Worm (Caenorhabditis elegans) whole organism, early embryonic: ENCODE measurements around the gene cdf-2.

ENCODE experiments used
- B0310.2 ChIP-seq: sonication (generic microtip); optimal IDR thresholded peaks from 2 replicates; lab custom pipeline; 2016; ENCODE audit warnings: mild to moderate bottlenecking, missing genetic modification characterization, missing compliant biosample characterization
- F13C5.2 ChIP-seq: sonication (generic microtip); optimal IDR thresholded peaks from 2 replicates; lab custom pipeline; 2017; ENCODE audit warnings: mild to moderate bottlenecking, missing genetic modification characterization, inconsistent platforms, missing compliant biosample characterization
- aly-1 ChIP-seq: sonication (generic microtip); optimal IDR thresholded peaks from 2 replicates; lab custom pipeline; 2016; ENCODE audit warnings: missing genetic modification characterization, missing compliant biosample characterization
- ama-1 ChIP-seq: fragments of 150-350 bp; optimal IDR thresholded peaks from 2 replicates; lab custom pipeline; 2014
- ceh-13 ChIP-seq: fragments of 200-800 bp; sonication (Bioruptor generic); optimal IDR thresholded peaks from 2 replicates; lab custom pipeline; 2018; ENCODE audit warnings: mild to moderate bottlenecking, missing genetic modification characterization, missing compliant biosample characterization
- ceh-36 ChIP-seq: sonication (generic microtip); optimal IDR thresholded peaks from 2 replicates; lab custom pipeline; 2016; ENCODE audit warnings: missing genetic modification characterization, inconsistent platforms, missing compliant biosample characterization
- ets-7 ChIP-seq: sonication (generic microtip); optimal IDR thresholded peaks from 2 replicates; lab custom pipeline; 2016; ENCODE audit warnings: missing genotype, missing genetic modification characterization, missing compliant biosample characterization
- flt-1 ChIP-seq: fragments of 200-800 bp; sonication (Bioruptor generic); IDR thresholded peaks from 2 replicates; pipeline ENCODE4 v1.3.6; 2022; ENCODE audit warnings: missing genetic modification characterization, missing compliant biosample characterization
- hmbx-1 ChIP-seq: sonication (generic microtip); optimal IDR thresholded peaks from 2 replicates; lab custom pipeline; 2016; ENCODE audit warnings: mild to moderate bottlenecking, missing genetic modification characterization, missing compliant biosample characterization
- hmg-4 ChIP-seq: fragments of 200-800 bp; sonication (Bioruptor generic); optimal IDR thresholded peaks from 2 replicates; lab custom pipeline; 2018; ENCODE audit warnings: mild to moderate bottlenecking, missing genetic modification characterization, missing compliant biosample characterization
- hnd-1 ChIP-seq: sonication (generic microtip); optimal IDR thresholded peaks from 2 replicates; lab custom pipeline; 2016; ENCODE audit warnings: missing genetic modification characterization, missing compliant biosample characterization
- pes-1 ChIP-seq: fragments of 200-800 bp; sonication (Bioruptor generic); IDR thresholded peaks from 2 replicates; pipeline ENCODE4 v1.3.6; 2022; ENCODE audit warnings: missing genetic modification reagents, missing genetic modification characterization, missing compliant biosample characterization
- scrt-1 ChIP-seq: fragments of 200-800 bp; sonication (Bioruptor generic); IDR thresholded peaks from 2 replicates; pipeline ENCODE4 v1.3.6; 2022; ENCODE audit warnings: missing genetic modification characterization, missing compliant biosample characterization
- sea-1 ChIP-seq: fragments of 200-800 bp; sonication (Bioruptor generic); conservative IDR thresholded peaks from 2 replicates; pipeline ENCODE4 v1.3.6; 2022; ENCODE audit warnings: missing genetic modification characterization, missing compliant biosample characterization
- tbx-11 ChIP-seq: fragments of 200-800 bp; sonication (Bioruptor generic); IDR thresholded peaks from 2 replicates; pipeline ENCODE4 v1.3.6; 2022; ENCODE audit warnings: missing genetic modification characterization, missing compliant biosample characterization
- tbx-37 ChIP-seq: fragments of 200-800 bp; sonication (Bioruptor generic); conservative IDR thresholded peaks from 2 replicates; pipeline ENCODE4 v1.3.6; 2022; ENCODE audit warnings: missing genetic modification reagents, missing genetic modification characterization, missing compliant biosample characterization
- tra-4 ChIP-seq: sonication (generic microtip); optimal IDR thresholded peaks from 2 replicates; lab custom pipeline; 2017; ENCODE audit warnings: missing genetic modification characterization, missing compliant biosample characterization

The cdf-2 gene

DNA sequence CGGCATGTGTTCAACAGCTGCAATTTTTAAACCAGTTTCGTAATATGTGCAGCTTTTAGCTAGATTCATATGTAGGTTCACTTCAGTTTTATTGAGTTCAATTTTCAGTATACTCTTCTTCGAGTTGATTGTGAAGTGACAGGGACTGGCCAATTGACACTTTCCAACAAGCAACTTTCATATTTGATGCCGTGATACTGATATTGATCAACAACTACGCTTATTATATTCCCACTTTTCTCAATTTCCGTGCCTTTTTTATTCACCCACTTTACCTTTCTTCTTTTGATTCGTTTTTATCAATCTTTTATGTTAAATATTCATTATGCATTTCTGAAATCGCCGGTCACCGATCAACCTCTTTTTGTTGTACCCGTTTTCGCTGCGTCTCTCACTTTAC, 17.4 kb upstream of the cdf-2 start:
- TF ChIP-seq tbx-11 (GFP tag; lab: Robert Waterston, UW) = no peak
- TF ChIP-seq scrt-1 (GFP tag; lab: Robert Waterston, UW) = no peak
- TF ChIP-seq tbx-37 (GFP tag; lab: Robert Waterston, UW) = no peak
- TF ChIP-seq pes-1 (GFP tag; lab: Robert Waterston, UW) = no peak
- TF ChIP-seq F13C5.2 (tag; lab: Kevin White, UChicago) = no peak
- no peak for TF ChIP-seq sea-1 (GFP tag; lab: Robert Waterston, UW)
- TF ChIP-seq tra-4 (tag; lab: Kevin White, UChicago) = no peak

DNA sequence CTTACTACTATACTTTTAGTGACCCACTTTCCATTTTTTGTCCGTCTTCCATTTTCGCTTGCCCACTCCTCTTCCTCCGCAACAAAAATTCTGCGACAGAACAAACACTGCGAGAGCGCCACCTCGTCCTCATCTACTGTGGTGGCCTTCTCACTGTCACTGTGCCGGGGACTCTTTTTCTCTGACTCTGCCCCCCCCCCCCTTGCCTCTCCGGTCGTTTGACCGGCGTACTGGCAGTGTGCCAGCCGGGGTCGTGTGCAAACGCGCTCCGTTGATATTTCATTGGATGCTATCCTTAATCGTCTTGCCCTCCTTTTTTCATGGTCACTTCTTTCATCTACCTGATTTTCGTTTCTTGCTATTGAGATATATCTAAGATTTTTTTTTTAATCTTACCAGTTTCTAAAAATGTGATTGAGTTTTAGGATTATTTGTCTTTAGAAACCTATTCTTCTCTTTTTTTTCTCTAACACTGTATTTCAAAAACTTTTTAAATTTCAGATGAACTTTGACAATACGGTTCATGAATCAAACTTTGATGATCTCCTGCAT, 13.8 kb upstream of the cdf-2 start, which contains the start of gene atf-6:
Gene atf-6, plus strand, starts transcription at position 502 of the 552 bp plus-strand sequence.
- TF ChIP-seq tbx-37 (GFP tag; lab: Robert Waterston, UW) (0 out of 2 replicates have a peak, but pooled peaks have one; percentile 21), tra-4 (tag; lab: Kevin White, UChicago) (no peak), scrt-1 (GFP tag; lab: Robert Waterston, UW) (no peak), tbx-11 (GFP tag; lab: Robert Waterston, UW) (0 out of 2 replicates have a peak, but pooled peaks have one; percentile 31), F13C5.2 (tag; lab: Kevin White, UChicago) (peak; percentile 74), hmg-4 (GFP tag; lab: Kevin White, UChicago) (peak; percentile 90), hnd-1 (peak; percentile 10), ama-1 (lab: Kevin White, UChicago) (no peak), ets-7 (tag; lab: Kevin White, UChicago) (peak; percentile 28), pes-1 (GFP tag; lab: Robert Waterston, UW) (0 out of 2 replicates have a peak, but pooled peaks have one; percentile 45), aly-1 (peak; percentile 2), ceh-13 (GFP tag; lab: Kevin White, UChicago) (no peak)

DNA sequence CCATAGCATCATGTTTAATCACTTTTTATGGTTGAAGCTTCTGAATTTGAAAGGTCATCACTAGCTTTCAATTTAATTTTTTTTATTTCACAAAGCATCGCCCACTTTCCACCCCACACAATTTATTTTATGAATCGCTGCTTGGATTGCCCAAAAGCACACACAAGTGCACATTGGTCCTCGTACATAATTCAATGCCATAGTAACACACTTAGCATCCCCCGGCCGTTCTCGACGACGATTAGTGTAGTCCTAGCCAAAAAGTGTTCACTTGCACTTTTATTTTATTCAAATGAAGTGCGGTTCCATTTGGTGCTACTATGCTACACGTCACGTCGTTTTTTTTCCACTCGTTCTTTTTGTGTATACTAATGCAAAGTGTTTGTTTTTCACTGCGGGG, 12.3 kb upstream of the cdf-2 start:
- TF ChIP-seq pes-1 (GFP tag; lab: Robert Waterston, UW) = no peak

DNA sequence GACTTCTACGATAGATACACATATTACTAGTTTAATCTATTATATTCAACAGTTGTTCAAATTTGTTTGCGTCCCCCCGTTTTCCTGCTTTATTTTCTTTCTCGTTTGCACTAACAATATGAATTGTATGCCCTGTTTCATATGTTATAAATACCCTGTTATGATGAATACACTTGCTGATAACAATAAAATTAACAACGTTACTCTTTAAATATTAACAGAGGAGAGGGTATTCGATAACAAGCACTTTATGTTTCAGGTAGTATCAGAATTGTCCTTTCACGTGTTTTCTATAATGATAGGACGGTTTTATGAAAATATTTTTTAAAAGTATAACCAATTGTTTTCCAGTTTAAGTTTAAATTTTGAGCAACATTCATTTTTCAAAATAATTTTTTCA, 11.7 kb upstream of the cdf-2 start:
- TF ChIP-seq F13C5.2 (tag; lab: Kevin White, UChicago) (no peak), pes-1 (GFP tag; lab: Robert Waterston, UW) (no peak), tbx-11 (GFP tag; lab: Robert Waterston, UW) (no peak), hmg-4 (GFP tag; lab: Kevin White, UChicago) (no peak), B0310.2 (tag; lab: Kevin White, UChicago) (no peak), ama-1 (lab: Kevin White, UChicago) (no peak), ceh-13 (GFP tag; lab: Kevin White, UChicago) (no peak), tbx-37 (GFP tag; lab: Robert Waterston, UW) (no peak), aly-1 (no peak), sea-1 (GFP tag; lab: Robert Waterston, UW) (no peak), hnd-1 (no peak), scrt-1 (GFP tag; lab: Robert Waterston, UW) (no peak), flt-1 (GFP tag; lab: Robert Waterston, UW) (no peak), hmbx-1 (tag; lab: Kevin White, UChicago) (no peak), tra-4 (tag; lab: Kevin White, UChicago) (no peak), ets-7 (tag; lab: Kevin White, UChicago) (no peak), ceh-36 (no peak)

DNA sequence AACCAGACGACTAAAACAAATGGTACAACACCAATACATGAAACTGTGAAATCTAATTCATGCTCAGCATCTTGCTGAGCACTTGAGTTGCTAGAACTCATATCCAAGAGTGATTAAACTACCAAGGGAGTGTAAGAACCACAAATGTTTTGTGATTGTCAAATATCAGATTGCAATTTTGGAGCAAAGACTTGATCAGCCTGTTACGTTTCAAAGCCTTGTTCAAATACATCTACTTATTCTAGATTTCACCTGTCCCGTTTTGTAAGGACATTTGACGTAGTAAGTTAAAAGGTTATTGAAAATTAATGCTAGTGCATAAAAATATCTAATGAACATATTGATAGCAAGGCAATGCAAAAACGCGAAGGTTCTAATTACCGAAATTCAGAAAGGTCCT, 10.6 kb upstream of the cdf-2 start, which contains the start of gene F45E6.1:
Gene F45E6.1, minus strand, starts transcription at position 101 of the 400 bp plus-strand sequence.
- TF ChIP-seq sea-1 (GFP tag; lab: Robert Waterston, UW) = no peak
- TF ChIP-seq tbx-11 (GFP tag; lab: Robert Waterston, UW) = no peak
- no peak for TF ChIP-seq scrt-1 (GFP tag; lab: Robert Waterston, UW)
- no peak for TF ChIP-seq B0310.2 (tag; lab: Kevin White, UChicago)
- no peak for TF ChIP-seq ceh-13 (GFP tag; lab: Kevin White, UChicago)
- no peak for TF ChIP-seq ets-7 (tag; lab: Kevin White, UChicago)
- TF ChIP-seq tbx-37 (GFP tag; lab: Robert Waterston, UW) = no peak
- no peak for TF ChIP-seq tra-4 (tag; lab: Kevin White, UChicago)
- no peak for TF ChIP-seq flt-1 (GFP tag; lab: Robert Waterston, UW)
- TF ChIP-seq F13C5.2 (tag; lab: Kevin White, UChicago) = no peak
- no peak for TF ChIP-seq pes-1 (GFP tag; lab: Robert Waterston, UW)
- no peak for TF ChIP-seq hnd-1
- TF ChIP-seq ceh-36 = no peak
- no peak for TF ChIP-seq aly-1
- TF ChIP-seq ama-1 (lab: Kevin White, UChicago) = no peak

DNA sequence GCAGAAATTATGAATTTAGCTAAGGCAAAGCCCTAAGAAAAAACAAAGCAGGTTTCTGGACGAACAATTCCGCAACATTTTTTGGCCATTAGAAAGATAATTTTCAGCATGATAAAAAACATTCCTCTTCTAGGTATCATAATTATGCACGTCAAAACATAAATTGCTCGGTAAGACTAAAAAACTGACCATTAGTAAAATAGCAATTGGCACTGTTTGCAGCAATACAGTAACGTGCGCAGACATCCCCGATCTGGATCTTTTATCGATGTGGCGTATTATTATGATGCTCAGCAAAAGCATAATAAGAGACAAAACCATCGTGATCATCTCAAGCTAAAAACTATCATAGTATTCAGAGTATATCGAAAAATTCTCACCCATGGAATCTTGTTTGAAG, 9.7 kb upstream of the cdf-2 start:
- TF ChIP-seq tbx-37 (GFP tag; lab: Robert Waterston, UW) (no peak), sea-1 (GFP tag; lab: Robert Waterston, UW) (no peak), scrt-1 (GFP tag; lab: Robert Waterston, UW) (no peak), aly-1 (no peak), ama-1 (lab: Kevin White, UChicago) (no peak), hmg-4 (GFP tag; lab: Kevin White, UChicago) (no peak), B0310.2 (tag; lab: Kevin White, UChicago) (no peak)

DNA sequence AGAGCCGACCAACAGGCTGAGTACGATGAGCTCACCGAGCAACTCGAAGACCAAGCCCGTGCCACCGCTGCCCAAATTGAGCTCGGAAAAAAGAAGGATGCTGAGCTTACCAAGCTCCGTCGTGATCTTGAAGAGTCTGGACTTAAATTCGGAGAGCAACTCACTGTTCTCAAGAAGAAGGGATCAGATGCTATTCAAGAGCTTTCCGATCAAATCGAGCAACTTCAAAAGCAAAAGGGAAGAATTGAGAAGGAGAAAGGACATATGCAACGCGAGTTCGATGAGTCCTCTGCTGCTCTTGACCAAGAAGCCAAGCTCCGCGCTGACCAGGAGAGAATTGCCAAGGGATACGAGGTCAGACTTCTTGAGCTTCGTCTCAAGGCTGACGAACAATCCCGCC, 5.5 kb upstream of the cdf-2 start:
- no peak for TF ChIP-seq hmg-4 (GFP tag; lab: Kevin White, UChicago)
- TF ChIP-seq sea-1 (GFP tag; lab: Robert Waterston, UW) = no peak
- TF ChIP-seq tbx-37 (GFP tag; lab: Robert Waterston, UW) = no peak
- TF ChIP-seq B0310.2 (tag; lab: Kevin White, UChicago) = no peak
- no peak for TF ChIP-seq ets-7 (tag; lab: Kevin White, UChicago)
- TF ChIP-seq tra-4 (tag; lab: Kevin White, UChicago) = no peak
- TF ChIP-seq hmbx-1 (tag; lab: Kevin White, UChicago) = no peak
- TF ChIP-seq flt-1 (GFP tag; lab: Robert Waterston, UW) = no peak
- no peak for TF ChIP-seq tbx-11 (GFP tag; lab: Robert Waterston, UW)
- TF ChIP-seq hnd-1 = no peak
- TF ChIP-seq pes-1 (GFP tag; lab: Robert Waterston, UW) = no peak
- no peak for TF ChIP-seq ceh-36
- TF ChIP-seq scrt-1 (GFP tag; lab: Robert Waterston, UW) = no peak
- no peak for TF ChIP-seq F13C5.2 (tag; lab: Kevin White, UChicago)
- TF ChIP-seq aly-1 = no peak
- no peak for TF ChIP-seq ama-1 (lab: Kevin White, UChicago)
- no peak for TF ChIP-seq ceh-13 (GFP tag; lab: Kevin White, UChicago)
